Fruit fly (Drosophila melanogaster) S2 (cell line): ENCODE measurements around the gene cad.

ENCODE experiments used
- CG8478 ChIP-seq: fragments of >200 bp; optimal IDR thresholded peaks from 2 replicates; lab custom pipeline; 2018
- CTCF ChIP-seq, 2 experiments: fragments of >200 bp; optimal IDR thresholded peaks; 2 replicates each; lab custom pipeline; 2018

DNA sequence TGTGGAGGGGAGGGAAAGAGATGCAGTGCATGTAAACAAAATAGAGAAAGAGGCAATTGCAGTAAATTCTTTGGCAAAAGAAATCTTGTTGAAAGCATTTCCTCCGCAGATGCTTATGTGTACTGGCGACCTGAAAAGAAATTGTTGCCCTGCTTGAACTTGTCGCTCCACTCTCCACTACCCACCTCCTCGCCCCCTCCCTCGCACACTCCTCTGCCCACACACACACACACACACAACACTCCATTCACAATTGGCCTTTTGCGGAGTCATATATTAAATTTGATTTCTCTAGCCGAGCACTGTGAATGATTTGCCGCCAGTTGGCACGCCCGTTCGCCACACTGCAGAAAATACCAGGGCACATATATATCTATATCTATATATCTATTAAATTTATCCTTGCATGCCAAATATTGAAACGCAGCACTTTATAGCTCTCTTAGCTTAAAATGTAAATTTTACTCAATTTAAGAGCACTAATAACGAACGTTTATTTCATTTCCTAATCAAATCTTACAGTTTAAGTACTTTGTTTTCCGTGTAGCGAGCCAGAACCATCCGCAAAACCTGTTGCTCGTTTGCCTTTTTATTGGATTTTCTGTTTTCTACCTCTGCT lies 11.6 kb upstream of the cad start:
- TF ChIP-seq CG8478 (lab: Kevin White, UChicago) (no peak), CTCF (optimal IDR thresholded peaks at IDR 0.05; lab: Kevin White, UChicago) (no peak)
